Fruit fly (Drosophila melanogaster) whole organism, embryonic: ENCODE results near the gene pod1.

Source experiments
- Awh ChIP-seq: fragments of 200-800 bp; sonication (Bioruptor generic); IDR thresholded peaks from 2 replicates; pipeline ENCODE4, ENCODE4 v1.3.6; 2022; ENCODE audit warnings: missing biosample characterization, missing genetic modification characterization
- C15 ChIP-seq: fragments of 200-800 bp; sonication (Bioruptor generic); IDR thresholded peaks from 3 replicates; pipeline ENCODE4 v1.3.6; 2022; ENCODE audit warnings: missing biosample characterization, missing genetic modification characterization
- CG10209 ChIP-seq: fragments of 200-800 bp; sonication (Bioruptor generic); optimal IDR thresholded peaks from 3 replicates; lab custom pipeline; 2017; ENCODE audit warnings: missing biosample characterization, mild to moderate bottlenecking, missing genetic modification characterization, missing genetic modification reagents
- CG10274 ChIP-seq: fragments of 200-800 bp; sonication (Bioruptor generic); optimal IDR thresholded peaks from 3 replicates; lab custom pipeline; 2017; ENCODE audit warnings: missing biosample characterization, mild to moderate bottlenecking, missing genetic modification characterization
- CG10979 ChIP-seq: fragments of 200-800 bp; sonication (Bioruptor generic); optimal IDR thresholded peaks from 2 replicates; lab custom pipeline; 2018; ENCODE audit warnings: missing biosample characterization, mild to moderate bottlenecking, missing genetic modification characterization, moderate library complexity
- CG12236 ChIP-seq: fragments of 200-800 bp; sonication (Bioruptor generic); optimal IDR thresholded peaks from 2 replicates; lab custom pipeline; 2016; ENCODE audit warnings: missing biosample characterization, missing genetic modification characterization
- CG12659 ChIP-seq: fragments of 200-800 bp; sonication (Bioruptor generic); optimal IDR thresholded peaks from 3 replicates; lab custom pipeline; 2017; ENCODE audit warnings: mild to moderate bottlenecking, missing biosample characterization, missing genetic modification reagents, missing genetic modification characterization
- CG14014 ChIP-seq: fragments of 200-800 bp; sonication (Bioruptor generic); IDR thresholded peaks from 2 replicates; pipeline ENCODE4 v1.3.6; 2022; ENCODE audit warnings: missing biosample characterization, missing genetic modification characterization
- CG17328 ChIP-seq: fragments of 200-800 bp; sonication (Bioruptor generic); IDR thresholded peaks from 2 replicates; pipeline ENCODE4 v1.3.6; 2022; ENCODE audit warnings: missing biosample characterization, missing genetic modification characterization
- CG18599 ChIP-seq: fragments of 200-800 bp; sonication (Bioruptor generic); optimal IDR thresholded peaks from 3 replicates; lab custom pipeline; 2017; ENCODE audit warnings: missing biosample characterization, missing genetic modification characterization, mild to moderate bottlenecking, moderate library complexity, missing genetic modification reagents
- CG2120 ChIP-seq: fragments of 200-800 bp; sonication (Bioruptor generic); optimal IDR thresholded peaks from 3 replicates; lab custom pipeline; 2016; ENCODE audit warnings: missing biosample characterization, missing genetic modification characterization
- CG34422 ChIP-seq: fragments of 200-800 bp; sonication (Bioruptor generic); IDR thresholded peaks from 3 replicates; pipeline ENCODE4 v1.3.6; 2022; ENCODE audit warnings: missing biosample characterization, missing genetic modification characterization
- CG42726 ChIP-seq: fragments of 200-800 bp; sonication (Bioruptor generic); IDR thresholded peaks from 2 replicates; pipeline ENCODE4 v1.3.6; 2022; ENCODE audit warnings: missing biosample characterization, missing genetic modification characterization; ENCODE audit not compliant: partially characterized antibody
- CG5180 ChIP-seq: fragments of 200-800 bp; sonication (Bioruptor generic); optimal IDR thresholded peaks from 3 replicates; lab custom pipeline; 2017; ENCODE audit warnings: missing biosample characterization, missing genetic modification characterization, mild to moderate bottlenecking, moderate library complexity, missing genetic modification reagents
- CG7357 ChIP-seq: fragments of 200-800 bp; sonication (Bioruptor generic); IDR thresholded peaks from 3 replicates; pipeline ENCODE4 v1.3.6; 2022; ENCODE audit warnings: missing biosample characterization, missing genetic modification characterization
- CG7786 ChIP-seq: fragments of 200-800 bp; sonication (Bioruptor generic); optimal IDR thresholded peaks from 2 replicates; lab custom pipeline; 2016; ENCODE audit warnings: missing biosample characterization, missing genetic modification characterization
- Dfd ChIP-seq, 2 experiments: fragments of >200 bp; optimal IDR thresholded peaks; 2 replicates each; lab custom pipeline; 2017; ENCODE audit warnings: missing biosample characterization in 2 of 2, missing genetic modification characterization in 2 of 2
- Dll ChIP-seq: fragments of 200-800 bp; sonication (Bioruptor generic); IDR thresholded peaks from 4 replicates; pipeline ENCODE4 v1.3.6; 2022; ENCODE audit warnings: missing biosample characterization, missing genetic modification characterization; ENCODE audit not compliant: partially characterized antibody
- Doc3 ChIP-seq: fragments of 200-800 bp; sonication (Bioruptor generic); IDR thresholded peaks from 3 replicates; pipeline ENCODE4 v1.3.6; 2022; ENCODE audit warnings: missing biosample characterization, missing genetic modification characterization; ENCODE audit not compliant: partially characterized antibody
- E2f2 ChIP-seq: fragments of 200-800 bp; sonication (Bioruptor generic); IDR thresholded peaks from 2 replicates; pipeline ENCODE4 v1.3.6; 2022; ENCODE audit warnings: missing biosample characterization, missing genetic modification characterization
- GATAe ChIP-seq: fragments of 200-800 bp; sonication (Bioruptor generic); conservative IDR thresholded peaks from 2 replicates; pipeline ENCODE4 v1.3.6; 2022; ENCODE audit warnings: missing biosample characterization, missing genetic modification characterization
- H2.0 ChIP-seq: fragments of 200-800 bp; sonication (Bioruptor generic); IDR thresholded peaks from 2 replicates; pipeline ENCODE4 v1.3.6; 2022; ENCODE audit warnings: missing biosample characterization, missing genetic modification characterization
- Hr51 ChIP-seq, 2 experiments: fragments of 200-800 bp; sonication (Bioruptor generic); optimal IDR thresholded peaks; 2 replicates in 1 of 2; 3 replicates in 1 of 2; lab custom pipeline; 2016 to 2018; ENCODE audit warnings: missing biosample characterization in 2 of 2, missing genetic modification characterization in 2 of 2, mild to moderate bottlenecking in 1 of 2, moderate library complexity in 1 of 2
- Hr78 ChIP-seq, 2 experiments: fragments of 200-800 bp in 1 of 2; fragments of >200 bp in 1 of 2; sonication (Bioruptor generic) in 1 of 2; optimal IDR thresholded peaks; 2 replicates each; lab custom pipeline; 2017 to 2019; ENCODE audit warnings: missing biosample characterization in 2 of 2, missing genetic modification characterization in 2 of 2, mild to moderate bottlenecking in 1 of 2, moderate library complexity in 1 of 2
- Lim3 ChIP-seq: fragments of 200-800 bp; sonication (Bioruptor generic); IDR thresholded peaks from 2 replicates; pipeline ENCODE4 v1.3.6; 2022; ENCODE audit warnings: missing biosample characterization, missing genetic modification characterization
- Neu2 ChIP-seq: fragments of 200-800 bp; sonication (Bioruptor generic); optimal IDR thresholded peaks from 3 replicates; lab custom pipeline; 2016; ENCODE audit warnings: missing biosample characterization, missing genetic modification characterization, borderline replicate concordance
- Trl ChIP-seq, 3 experiments: fragments of >200 bp in 2 of 3; fragments of 200-800 bp in 1 of 3; sonication (Bioruptor generic) in 1 of 3; optimal IDR thresholded peaks; 2 replicates in 1 of 3; 3 replicates in 2 of 3; lab custom pipeline; 2016 to 2017; ENCODE audit warnings: missing biosample characterization in 1 of 3, missing genetic modification characterization in 1 of 3
- aop ChIP-seq: fragments of 200-800 bp; sonication (Bioruptor generic); IDR thresholded peaks from 2 replicates; pipeline ENCODE4 v1.3.6; 2022; ENCODE audit warnings: missing biosample characterization, missing genetic modification characterization
- az2 ChIP-seq: fragments of 200-800 bp; sonication (Bioruptor generic); optimal IDR thresholded peaks from 3 replicates; lab custom pipeline; 2016; ENCODE audit warnings: missing biosample characterization, missing genetic modification characterization
- bsh ChIP-seq, 2 experiments: fragments of 200-800 bp; sonication (Bioruptor generic); optimal IDR thresholded peaks; 2 replicates each; lab custom pipeline; 2017 to 2018; ENCODE audit warnings: mild to moderate bottlenecking in 2 of 2, missing biosample characterization in 2 of 2, missing genetic modification characterization in 2 of 2, moderate library complexity in 1 of 2
- dan ChIP-seq: fragments of 200-800 bp; sonication (Bioruptor generic); IDR thresholded peaks from 2 replicates; pipeline ENCODE4 v1.3.6; 2022; ENCODE audit warnings: missing biosample characterization, missing genetic modification characterization
- dmrt11E ChIP-seq: fragments of 200-800 bp; sonication (Bioruptor generic); optimal IDR thresholded peaks from 3 replicates; lab custom pipeline; 2018; ENCODE audit warnings: missing biosample characterization, mild to moderate bottlenecking, missing genetic modification characterization, moderate library complexity
- fd102C ChIP-seq: fragments of 200-800 bp; sonication (Bioruptor generic); optimal IDR thresholded peaks from 2 replicates; lab custom pipeline; 2018; ENCODE audit warnings: missing biosample characterization, mild to moderate bottlenecking, missing genetic modification characterization, moderate library complexity
- gce ChIP-seq: fragments of 200-800 bp; sonication (Bioruptor generic); IDR thresholded peaks from 3 replicates; pipeline ENCODE4 v1.3.6; 2022; ENCODE audit warnings: missing biosample characterization, missing genetic modification characterization
- gem ChIP-seq: fragments of 200-800 bp; sonication (Bioruptor generic); optimal IDR thresholded peaks from 2 replicates; lab custom pipeline; 2019; ENCODE audit warnings: missing biosample characterization, mild to moderate bottlenecking, missing genetic modification characterization, moderate library complexity
- insv ChIP-seq, 2 experiments: fragments of 200-800 bp; sonication (Bioruptor generic); optimal IDR thresholded peaks; 3 replicates each; lab custom pipeline; 2016 to 2018; ENCODE audit warnings: missing biosample characterization in 2 of 2, missing genetic modification characterization in 2 of 2
- mam ChIP-seq: fragments of 200-800 bp; sonication (Bioruptor generic); optimal IDR thresholded peaks from 3 replicates; lab custom pipeline; 2016; ENCODE audit warnings: missing biosample characterization, missing genetic modification characterization
- nom ChIP-seq: fragments of 200-800 bp; sonication (Bioruptor generic); optimal IDR thresholded peaks from 2 replicates; lab custom pipeline; 2017; ENCODE audit warnings: missing biosample characterization, missing genetic modification characterization, mild to moderate bottlenecking, moderate library complexity, missing genetic modification reagents
- org-1 ChIP-seq: fragments of 200-800 bp; sonication (Bioruptor generic); optimal IDR thresholded peaks from 2 replicates; lab custom pipeline; 2017; ENCODE audit warnings: missing biosample characterization, missing genetic modification characterization
- pan ChIP-seq, 4 experiments: fragments of >200 bp in 3 of 4; fragments of 200-800 bp in 1 of 4; sonication (Bioruptor generic) in 1 of 4; optimal IDR thresholded peaks in 3 of 4; IDR thresholded peaks in 1 of 4; 2 replicates each; pipeline versions ENCODE4 v1.3.6 to Lab custom; 2017 to 2022; ENCODE audit warnings: missing biosample characterization in 2 of 4, missing genetic modification characterization in 2 of 4, mixed read lengths in 1 of 4
- schlank ChIP-seq: fragments of 200-800 bp; sonication (Bioruptor generic); optimal IDR thresholded peaks from 2 replicates; lab custom pipeline; 2018; ENCODE audit warnings: missing biosample characterization, mild to moderate bottlenecking, missing genetic modification characterization
- slbo ChIP-seq: fragments of 200-800 bp; sonication (Bioruptor generic); IDR thresholded peaks from 2 replicates; pipeline ENCODE4 v1.3.6; 2022; ENCODE audit warnings: missing biosample characterization, missing genetic modification characterization
- so ChIP-seq: fragments of 200-800 bp; sonication (Bioruptor generic); IDR thresholded peaks from 3 replicates; pipeline ENCODE4 v1.3.6; 2022; ENCODE audit warnings: missing biosample characterization, missing genetic modification characterization
- vfl ChIP-seq: fragments of 200-800 bp; sonication (Bioruptor generic); optimal IDR thresholded peaks from 2 replicates; lab custom pipeline; 2016; ENCODE audit warnings: missing biosample characterization, missing genetic modification characterization
- zen ChIP-seq: fragments of 200-800 bp; sonication (Bioruptor generic); optimal IDR thresholded peaks from 3 replicates; lab custom pipeline; 2018; ENCODE audit warnings: missing biosample characterization, mild to moderate bottlenecking, missing genetic modification characterization, moderate library complexity

The pod1 gene

DNA sequence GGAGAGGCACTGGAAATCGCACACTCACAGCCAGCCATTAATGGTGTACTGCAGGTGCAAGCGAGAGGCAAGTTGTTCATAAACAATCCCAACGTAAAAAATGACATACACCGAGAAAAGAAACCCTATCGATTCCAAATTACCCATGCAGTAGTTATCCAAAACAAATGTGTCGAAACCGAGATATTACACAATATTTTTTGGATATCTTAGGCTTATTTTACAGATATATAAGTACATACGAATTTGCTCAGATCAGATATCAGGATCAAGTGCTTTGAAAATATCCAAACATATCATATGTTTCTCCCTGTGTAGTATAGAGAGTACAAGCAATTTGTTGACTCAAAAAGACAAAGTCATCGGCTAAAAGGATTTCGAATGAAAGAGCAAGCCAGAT is 26.1 kb upstream of the pod1 start (continued):
- TF ChIP-seq Neu2 (GFP tag; lab: Kevin White, UChicago) (no peak), CG34422 (GFP tag; lab: Robert Waterston, UW) (no peak), gem (peak; percentile 50), CG42726 (no peak), Doc3 (no peak), org-1 (GFP tag; lab: Kevin White, UChicago) (no peak), GATAe (GFP tag; lab: Robert Waterston, UW) (no peak), CG10209 (GFP tag; lab: Kevin White, UChicago) (no peak), az2 (GFP tag; lab: Kevin White, UChicago) (peak; percentile 6), zen (peak; percentile 24), CG10979 (tag; lab: Kevin White, UChicago) (peak; percentile 31), aop (GFP tag; lab: Robert Waterston, UW) (no peak), vfl (no peak), CG12236 (GFP tag; lab: Kevin White, UChicago) (no peak), Awh (GFP tag; lab: Robert Waterston, UW) (no peak), CG17328 (GFP tag; lab: Robert Waterston, UW) (no peak), CG14014 (GFP tag; lab: Robert Waterston, UW) (no peak), CG7357 (GFP tag; lab: Robert Waterston, UW) (no peak), dan (GFP tag; lab: Robert Waterston, UW) (no peak), mam (GFP tag; lab: Kevin White, UChicago) (no peak), slbo (GFP tag; lab: Robert Waterston, UW) (no peak)
- TF ChIP-seq, all 482 proteins: peak for 33

DNA sequence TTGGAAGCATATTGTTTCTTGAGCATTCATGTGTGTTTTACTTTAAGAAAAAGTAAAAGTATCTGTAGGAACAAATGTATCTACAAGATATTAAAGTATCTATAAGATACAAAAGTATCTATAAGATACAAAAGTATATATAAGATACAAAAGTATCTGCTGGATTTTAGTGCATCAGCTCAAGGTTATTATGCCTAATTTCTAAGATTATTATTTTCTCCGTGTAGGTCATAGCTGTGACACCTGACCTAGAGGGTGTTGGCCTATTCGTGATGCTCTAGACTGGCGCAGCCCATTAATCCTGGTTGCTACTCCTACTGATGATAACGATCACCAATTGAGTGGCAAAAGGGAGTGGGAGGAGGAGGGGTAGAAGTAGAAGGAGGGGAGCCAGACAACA is 25.4 kb upstream of the pod1 start:
- no peak for TF ChIP-seq Lim3 (GFP tag; lab: Robert Waterston, UW)
- peak in 1 of 2 experiments; percentile 18 for TF ChIP-seq pan (optimal IDR thresholded peaks at IDR 0.05; lab: Kevin White, UChicago)
- no peak for TF ChIP-seq pan (GFP tag; optimal IDR thresholded peaks at IDR 0.05 in 1 of 2, IDR thresholded peaks at IDR 0.05 in 1 of 2)
- TF ChIP-seq CG18599: no peak
- peak in 1 of 2 experiments; percentile 33 for TF ChIP-seq bsh (GFP tag; optimal IDR thresholded peaks at IDR 0.05; lab: Kevin White, UChicago)
- peak; percentile 3 for TF ChIP-seq dmrt11E (tag; lab: Kevin White, UChicago)
- no peak for TF ChIP-seq CG7786 (GFP tag; lab: Kevin White, UChicago)
- TF ChIP-seq, all 482 proteins: peak for 3

dm6 chrX:6778780-6779179 is 24.7 kb upstream of the pod1 start:
- TF ChIP-seq C15 (no peak), CG12659 (GFP tag; lab: Kevin White, UChicago) (no peak), E2f2 (no peak), CG10274 (GFP tag; lab: Kevin White, UChicago) (peak; percentile 63), Trl (optimal IDR thresholded peaks at IDR 0.05; lab: Kevin White, UChicago) (no peak), Trl (GFP tag; optimal IDR thresholded peaks at IDR 0.05; lab: Kevin White, UChicago) (no peak), H2.0 (GFP tag; lab: Robert Waterston, UW) (no peak)

DNA sequence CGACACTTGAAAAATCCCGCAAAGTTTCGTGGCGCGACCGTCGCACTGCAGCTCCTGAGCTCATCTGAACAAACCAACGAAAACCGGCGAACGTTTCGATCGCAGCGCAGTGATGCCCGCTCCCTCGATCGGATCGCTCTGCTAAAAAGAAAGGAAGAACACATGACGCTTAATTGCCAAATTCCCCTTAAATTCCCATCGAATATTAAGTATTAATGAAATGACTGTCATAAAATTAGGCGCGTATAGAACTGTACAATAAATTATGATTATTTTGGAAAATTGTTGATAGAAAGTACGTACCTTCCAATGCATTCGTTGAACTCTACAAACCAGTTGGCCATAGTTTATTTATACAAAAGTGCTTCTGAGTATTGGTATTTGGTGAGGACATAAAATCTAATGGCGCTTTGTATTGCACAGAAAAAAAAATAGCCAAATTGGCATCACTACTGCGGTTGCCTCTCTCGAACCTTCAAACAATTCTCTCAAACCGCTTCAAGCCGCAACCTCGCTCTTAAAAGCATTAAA is 23.8 kb upstream of the pod1 start, which contains the start of gene shf:
TSS of gene shf (minus strand) at position 51 of the 531 bp plus-strand sequence.
- TF ChIP-seq Hr78 (GFP tag; optimal IDR thresholded peaks at IDR 0.05; lab: Kevin White, UChicago) (no peak), Hr51 (GFP tag; optimal IDR thresholded peaks at IDR 0.05; lab: Kevin White, UChicago) (no peak), CG2120 (GFP tag; lab: Kevin White, UChicago) (no peak), nom (GFP tag; lab: Kevin White, UChicago) (no peak), schlank (tag; lab: Kevin White, UChicago) (no peak), gce (GFP tag; lab: Robert Waterston, UW) (no peak), Dfd (GFP tag; optimal IDR thresholded peaks at IDR 0.05; lab: Kevin White, UChicago) (no peak), so (GFP tag; lab: Robert Waterston, UW) (peak; percentile 34; the same call in 1 of the 3 replicates), Trl (optimal IDR thresholded peaks at IDR 0.05; lab: Kevin White, UChicago) (peak; percentile 43 to 54), Trl (GFP tag; optimal IDR thresholded peaks at IDR 0.05; lab: Kevin White, UChicago) (no peak), CG5180 (GFP tag; lab: Kevin White, UChicago) (peak; percentile 98), fd102C (no peak), CG7357 (GFP tag; lab: Robert Waterston, UW) (no peak), insv (GFP tag; optimal IDR thresholded peaks at IDR 0.05; lab: Kevin White, UChicago) (no peak), Dll (GFP tag; lab: Robert Waterston, UW) (no peak)
